Worm (Caenorhabditis elegans) whole organism, young adult: Measurements from ENCODE around the gene C09B9.7.

Experiments used
- D2030.7 ChIP-seq: fragments of 200-800 bp; sonication (Bioruptor generic); IDR thresholded peaks from 2 replicates; pipeline ENCODE4 v1.3.6; 2022; ENCODE audit warnings: missing genetic modification reagents, missing genetic modification characterization, missing compliant biosample characterization
- F37B4.10 ChIP-seq: fragments of 200-800 bp; sonication (Bioruptor generic); IDR thresholded peaks from 2 replicates; pipeline ENCODE4 v1.3.6; 2022; ENCODE audit warnings: missing genetic modification characterization, missing compliant biosample characterization
- F57A8.1 ChIP-seq: fragments of 200-800 bp; sonication (Bioruptor generic); optimal IDR thresholded peaks from 2 replicates; lab custom pipeline; 2018; ENCODE audit warnings: mild to moderate bottlenecking, missing genetic modification characterization, moderate library complexity, missing compliant biosample characterization
- ceh-27 ChIP-seq: fragments of 200-800 bp; sonication (Bioruptor generic); optimal IDR thresholded peaks from 2 replicates; lab custom pipeline; 2018; ENCODE audit warnings: mild to moderate bottlenecking, missing genetic modification characterization, moderate library complexity, missing compliant biosample characterization
- ets-4 ChIP-seq: fragments of 200-800 bp; sonication (Bioruptor generic); optimal IDR thresholded peaks from 2 replicates; lab custom pipeline; 2018; ENCODE audit warnings: mild to moderate bottlenecking, missing genetic modification characterization, missing compliant biosample characterization
- fkh-3 ChIP-seq: sonication (generic microtip); optimal IDR thresholded peaks from 2 replicates; lab custom pipeline; 2016; ENCODE audit warnings: mild to moderate bottlenecking, missing genetic modification characterization, missing compliant biosample characterization
- hrde-1 ChIP-seq: sonication (generic microtip); optimal IDR thresholded peaks from 2 replicates; lab custom pipeline; 2016; ENCODE audit warnings: missing genetic modification characterization, mild to moderate bottlenecking, missing compliant biosample characterization, moderate library complexity, missing genotype, missing genetic modification reagents, borderline replicate concordance
- lin-35 ChIP-seq, 3 experiments: fragments of 150-350 bp in 2 of 3; sonication (generic microtip) in 1 of 3; optimal IDR thresholded peaks; 2 replicates each; lab custom pipeline; 2014 to 2018; ENCODE audit warnings: missing biosample characterization in 3 of 3, missing genetic modification characterization in 3 of 3, missing genetic modification reagents in 3 of 3
- lsl-1 ChIP-seq: fragments of 200-800 bp; sonication (Bioruptor generic); optimal IDR thresholded peaks from 2 replicates; lab custom pipeline; 2018; ENCODE audit warnings: mild to moderate bottlenecking, missing genetic modification characterization, moderate library complexity, missing compliant biosample characterization
- nhr-120 ChIP-seq: fragments of 200-800 bp; sonication (Bioruptor generic); IDR thresholded peaks from 2 replicates; pipeline ENCODE4 v1.3.6; 2022; ENCODE audit warnings: missing genetic modification characterization, missing compliant biosample characterization
- pha-4 ChIP-seq: fragments of 150-350 bp; sonication (generic microtip); optimal IDR thresholded peaks from 2 replicates; lab custom pipeline; 2014; ENCODE audit warnings: missing biosample characterization, missing genetic modification reagents, missing genetic modification characterization
- snpc-1.1 ChIP-seq: sonication (generic microtip); optimal IDR thresholded peaks from 2 replicates; lab custom pipeline; 2017; ENCODE audit warnings: missing genetic modification characterization, mild to moderate bottlenecking, missing compliant biosample characterization, antibody characterized with exemption, moderate library complexity, missing genotype, missing genetic modification reagents; ENCODE audit not compliant: insufficient read depth
- unc-130 ChIP-seq: sonication (generic microtip); optimal IDR thresholded peaks from 2 replicates; lab custom pipeline; 2016; ENCODE audit warnings: missing genetic modification reagents, missing genetic modification characterization, missing compliant biosample characterization
- ztf-28 ChIP-seq: fragments of 200-800 bp; sonication (Bioruptor generic); IDR thresholded peaks from 2 replicates; pipeline ENCODE4 v1.3.6; 2022; ENCODE audit warnings: missing genetic modification reagents, missing genetic modification characterization, missing compliant biosample characterization

ce11 chrIV:5082900-5083530 is 22.1 kb upstream of the C09B9.7 start, which contains the start of gene pygo-1:
- TF ChIP-seq pha-4 (no peak), nhr-120 (GFP tag; lab: Robert Waterston, UW) (no peak), unc-130 (GFP tag; lab: Kevin White, UChicago) (no peak), fkh-3 (no peak), lsl-1 (GFP tag; lab: Kevin White, UChicago) (no peak), hrde-1 (tag; lab: Kevin White, UChicago) (no peak), D2030.7 (GFP tag; lab: Robert Waterston, UW) (no peak), lin-35 (GFP tag; optimal IDR thresholded peaks at IDR 0.05; lab: Kevin White, UChicago) (peak in 1 of 3 experiments; percentile 16), snpc-1.1 (tag; lab: Kevin White, UChicago) (no peak), F37B4.10 (GFP tag; lab: Robert Waterston, UW) (no peak), ets-4 (GFP tag; lab: Kevin White, UChicago) (no peak), ceh-27 (GFP tag; lab: Kevin White, UChicago) (no peak), F57A8.1 (no peak), ztf-28 (GFP tag; lab: Robert Waterston, UW) (no peak)
